Worm (Caenorhabditis elegans): ENCODE results near the gene C17G10.6.
A peak's percentile ranks its signal among the peaks of the same experiment; 100 is the strongest.

C17G10.6 gene

DNA sequence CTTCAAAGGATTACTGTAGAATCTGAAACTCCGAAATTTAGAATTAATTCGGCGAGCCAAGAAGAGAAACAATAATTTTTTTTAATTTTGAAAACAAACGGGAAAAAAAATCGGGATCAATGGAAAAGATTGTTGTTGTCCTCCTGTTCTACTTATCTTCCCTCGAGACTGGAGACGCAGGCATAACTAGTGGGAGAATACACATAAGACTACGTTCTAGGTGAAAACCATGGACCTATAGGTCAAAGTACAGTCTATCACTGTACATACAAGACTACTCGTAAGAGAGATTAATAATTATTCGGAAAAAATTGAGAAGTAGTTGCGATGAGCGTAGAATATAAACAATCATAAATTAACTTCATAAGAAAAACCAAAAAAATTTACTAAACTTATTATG lies 16.2 kb upstream of the C17G10.6 start, which contains the start of gene dhs-6 (continued):
- TF ChIP-seq jun-1 (tag; optimal IDR thresholded peaks at IDR 0.05) (no peak), ztf-4 (tag; optimal IDR thresholded peaks at IDR 0.05) (no peak), daf-12 (tag; optimal IDR thresholded peaks at IDR 0.05) (no peak), ceh-9 (tag; optimal IDR thresholded peaks at IDR 0.05) (no peak), nhr-23 (tag; optimal IDR thresholded peaks at IDR 0.05) (peak; percentile 48)

DNA sequence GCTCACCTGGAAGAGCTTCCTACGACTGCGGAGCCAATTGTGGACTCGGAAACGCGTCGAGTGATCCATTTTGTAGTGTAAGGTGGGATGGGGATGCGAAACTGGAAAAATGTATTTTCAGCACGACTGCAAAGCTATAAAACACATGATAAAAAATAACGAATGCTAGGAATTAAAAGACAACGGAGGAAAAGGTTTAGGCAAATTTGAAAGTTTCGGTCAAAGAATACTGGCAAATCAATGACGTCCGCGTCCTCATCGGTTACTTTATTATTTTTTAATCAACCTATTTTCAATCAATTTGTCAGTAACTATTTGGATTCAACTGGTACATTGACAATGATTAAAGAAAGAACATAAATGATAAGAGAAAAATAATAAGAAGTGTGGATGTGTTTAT lies 4.7 kb upstream of the C17G10.6 start, which contains the start of gene C17G10.7:
Gene C17G10.7 (minus strand): TSS at position 101 of the 400 bp plus-strand sequence.
- TF ChIP-seq R02D3.7 (tag; optimal IDR thresholded peaks at IDR 0.05) (no peak), nhr-237 (tag; optimal IDR thresholded peaks at IDR 0.05) (no peak)

DNA sequence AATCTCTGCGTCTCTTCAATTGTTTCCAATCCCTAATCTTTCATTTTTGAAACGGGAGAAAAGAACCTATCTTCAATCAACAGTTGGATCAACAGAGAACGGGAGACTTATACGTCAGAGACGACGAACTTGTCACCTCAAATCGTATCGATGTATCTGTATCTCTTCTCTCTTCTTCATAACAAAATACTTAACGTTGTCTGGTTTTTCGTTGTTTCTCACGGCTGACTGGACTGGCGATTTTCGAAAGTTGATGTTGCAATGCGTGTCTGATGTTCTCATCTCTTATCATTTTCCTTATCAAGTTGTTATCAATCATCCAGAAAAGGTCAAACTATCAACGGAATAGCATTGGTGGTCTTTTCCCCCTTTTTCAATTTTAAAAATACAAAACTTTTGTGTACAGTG lies 2.4 kb upstream of the C17G10.6 start:
- TF ChIP-seq aly-2 (tag; optimal IDR thresholded peaks at IDR 0.05) (no peak), lsy-12 (tag; optimal IDR thresholded peaks at IDR 0.05) (peak; percentile 5), ceh-16 (tag; optimal IDR thresholded peaks at IDR 0.05) (no peak), ztf-4 (tag; optimal IDR thresholded peaks at IDR 0.05) (no peak), ZK546.5 (tag; optimal IDR thresholded peaks at IDR 0.05) (no peak), unc-62 (GFP tag; optimal IDR thresholded peaks at IDR 0.05) (peak; percentile 93), ztf-11 (tag; optimal IDR thresholded peaks at IDR 0.05) (no peak), nhr-43 (tag; optimal IDR thresholded peaks at IDR 0.05; ENCODE audit: poor library complexity, severe bottlenecking) (peak; percentile 90), daf-12 (tag; optimal IDR thresholded peaks at IDR 0.05) (no peak), tbx-2 (tag; optimal IDR thresholded peaks at IDR 0.05) (peak; percentile 39), egl-5 (tag; optimal IDR thresholded peaks at IDR 0.05) (no peak), eor-1 (tag; optimal IDR thresholded peaks at IDR 0.05) (no peak), fkh-2 (tag; optimal IDR thresholded peaks at IDR 0.05) (no peak), elt-1 (tag; optimal IDR thresholded peaks at IDR 0.05) (peak; percentile 72), jun-1 (tag; optimal IDR thresholded peaks at IDR 0.05) (no peak), zag-1 (tag; optimal IDR thresholded peaks at IDR 0.05) (no peak), nfya-1 (tag; optimal IDR thresholded peaks at IDR 0.05; ENCODE audit: insufficient read depth) (no peak), nhr-67 (tag; optimal IDR thresholded peaks at IDR 0.05) (no peak), nhr-237 (tag; optimal IDR thresholded peaks at IDR 0.05) (no peak), snpc-4 (tag; optimal IDR thresholded peaks at IDR 0.05) (no peak), nhr-23 (tag; optimal IDR thresholded peaks at IDR 0.05) (peak; percentile 94), ceh-9 (tag; optimal IDR thresholded peaks at IDR 0.05) (no peak), mml-1 (tag; optimal IDR thresholded peaks at IDR 0.05) (no peak), pha-4 (tag; optimal IDR thresholded peaks at IDR 0.05) (no peak), fkh-10 (GFP tag; optimal IDR thresholded peaks at IDR 0.05) (no peak), nhr-28 (tag; optimal IDR thresholded peaks at IDR 0.05) (no peak), ceh-28 (tag; optimal IDR thresholded peaks at IDR 0.05) (peak; percentile 80), mdl-1 (tag; optimal IDR thresholded peaks at IDR 0.05) (peak; percentile 23), ama-1 (optimal IDR thresholded peaks at IDR 0.05) (no peak), nhr-11 (tag; optimal IDR thresholded peaks at IDR 0.05) (no peak), ceh-82 (tag; optimal IDR thresholded peaks at IDR 0.05) (no peak), sea-2 (GFP tag; optimal IDR thresholded peaks at IDR 0.05) (no peak), elt-3 (tag; optimal IDR thresholded peaks at IDR 0.05) (peak; percentile 93 to 96 (median 93)), skn-1 (tag; optimal IDR thresholded peaks at IDR 0.05) (no peak), unc-39 (tag; optimal IDR thresholded peaks at IDR 0.05) (no peak), egl-27 (tag; optimal IDR thresholded peaks at IDR 0.05) (no peak), nhr-77 (tag; optimal IDR thresholded peaks at IDR 0.05) (peak; percentile 22), nhr-76 (tag; optimal IDR thresholded peaks at IDR 0.05) (peak; percentile 48), lin-15B (tag; optimal IDR thresholded peaks at IDR 0.05) (no peak), hmg-11 (tag; optimal IDR thresholded peaks at IDR 0.05) (no peak), lin-39 (tag; optimal IDR thresholded peaks at IDR 0.05) (no peak), nhr-12 (tag; optimal IDR thresholded peaks at IDR 0.05) (no peak), elt-2 (tag; optimal IDR thresholded peaks at IDR 0.05) (peak; percentile 89), nhr-25 (tag; optimal IDR thresholded peaks at IDR 0.05) (peak; percentile 85), R02D3.7 (tag; optimal IDR thresholded peaks at IDR 0.05) (peak; percentile 40), pqm-1 (tag; optimal IDR thresholded peaks at IDR 0.05) (no peak), fos-1 (tag; optimal IDR thresholded peaks at IDR 0.05) (no peak)
